Fruit fly (Drosophila melanogaster): ENCODE measurements around the gene CG4645.

Gene CG4645

dm6 chrX:12905014-12905900, 4.5 kb upstream of the CG4645 start (continued):
- TF ChIP-seq CG15336 (GFP tag; IDR thresholded peaks at IDR 0.05) (peak; percentile 78), Eip75B (GFP tag; optimal IDR thresholded peaks at IDR 0.05) (peak; percentile 47), Sox15 (GFP tag; optimal IDR thresholded peaks at IDR 0.05) (no peak), lz (GFP tag; optimal IDR thresholded peaks at IDR 0.05) (peak; percentile 4), Sox14 (GFP tag; optimal IDR thresholded peaks at IDR 0.05) (peak; percentile 11), CG10669 (GFP tag; optimal IDR thresholded peaks at IDR 0.05) (peak; percentile 23), esn (GFP tag; optimal IDR thresholded peaks at IDR 0.05) (peak; percentile 49), Eip78C (GFP tag) (peak; percentile 88), CG34406 (GFP tag; optimal IDR thresholded peaks at IDR 0.05) (peak; percentile 44), CG11294 (GFP tag; IDR thresholded peaks at IDR 0.05) (no peak; the same call in 1 of the 2 replicates), CG8319 (GFP tag; optimal IDR thresholded peaks at IDR 0.05) (peak; percentile 10), CG32006 (GFP tag; optimal IDR thresholded peaks at IDR 0.05) (peak; percentile 65), CG8632 (GFP tag; optimal IDR thresholded peaks at IDR 0.05) (peak; percentile 51), CG8119 (GFP tag; IDR thresholded peaks at IDR 0.05) (peak; percentile 72), spab (GFP tag; optimal IDR thresholded peaks at IDR 0.05) (no peak), CG6163 (GFP tag; IDR thresholded peaks at IDR 0.05) (peak; percentile 68; the same call in 2 of the 3 replicates), CG6792 (GFP tag; optimal IDR thresholded peaks at IDR 0.05) (peak; percentile 16), Hr4 (GFP tag; optimal IDR thresholded peaks at IDR 0.05) (peak; percentile 68), Smox (GFP tag; optimal IDR thresholded peaks at IDR 0.05) (no peak), Eip93F (GFP tag; optimal IDR thresholded peaks at IDR 0.05) (no peak), net (GFP tag; optimal IDR thresholded peaks at IDR 0.05) (peak; percentile 57), dac (GFP tag; optimal IDR thresholded peaks at IDR 0.05) (no peak), CG11762 (GFP tag; optimal IDR thresholded peaks at IDR 0.05; ENCODE audit: insufficient read depth) (no peak), OdsH (GFP tag; optimal IDR thresholded peaks at IDR 0.05) (peak; percentile 51), cyc (GFP tag; optimal IDR thresholded peaks at IDR 0.05) (no peak), CG3032 (tag; optimal IDR thresholded peaks at IDR 0.05) (peak; percentile 23), achi (GFP tag; optimal IDR thresholded peaks at IDR 0.05) (peak; percentile 22), CG31627 (GFP tag; optimal IDR thresholded peaks at IDR 0.05) (no peak), CG10631 (GFP tag; optimal IDR thresholded peaks at IDR 0.05) (peak; percentile 16), Gug (GFP tag; IDR thresholded peaks at IDR 0.05) (peak; percentile 37; the same call in 1 of the 2 replicates), Blimp-1 (GFP tag; optimal IDR thresholded peaks at IDR 0.05) (peak; percentile 33), CG7368 (GFP tag; optimal IDR thresholded peaks at IDR 0.05) (peak; percentile 30), ss (GFP tag; optimal IDR thresholded peaks at IDR 0.05) (peak; percentile 64 to 84), CG3919 (GFP tag; optimal IDR thresholded peaks at IDR 0.05) (peak; percentile 40), fd59A (GFP tag; optimal IDR thresholded peaks at IDR 0.05) (no peak)

dm6 chrX:12905901-12906689, 3.7 kb upstream of the CG4645 start, which contains the start of gene CG4404:
Gene CG4404, minus strand, starts transcription at chrX:12906018.
- TF ChIP-seq esn (GFP tag; optimal IDR thresholded peaks at IDR 0.05) (no peak), Eip78C (GFP tag) (peak; percentile 66), CG8319 (GFP tag; optimal IDR thresholded peaks at IDR 0.05) (no peak), CG6854 (GFP tag; optimal IDR thresholded peaks at IDR 0.05) (no peak), Eip75B (GFP tag; optimal IDR thresholded peaks at IDR 0.05) (no peak), achi (GFP tag; optimal IDR thresholded peaks at IDR 0.05) (peak; percentile 11), ss (GFP tag; optimal IDR thresholded peaks at IDR 0.05) (no peak), fd85E (GFP tag; optimal IDR thresholded peaks at IDR 0.05) (no peak), CG32006 (GFP tag; optimal IDR thresholded peaks at IDR 0.05) (peak; percentile 70), pdm3 (GFP tag; optimal IDR thresholded peaks at IDR 0.05) (no peak), Lpt (GFP tag; optimal IDR thresholded peaks at IDR 0.05) (no peak), CG6792 (GFP tag; optimal IDR thresholded peaks at IDR 0.05) (no peak), Hr38 (GFP tag; optimal IDR thresholded peaks at IDR 0.05) (no peak), Ets21C (GFP tag; optimal IDR thresholded peaks at IDR 0.05) (no peak), svp (GFP tag) (no peak), vri (GFP tag; optimal IDR thresholded peaks at IDR 0.05) (no peak), OdsH (GFP tag; optimal IDR thresholded peaks at IDR 0.05) (peak; percentile 28), CG15336 (GFP tag; IDR thresholded peaks at IDR 0.05) (peak; percentile 51), Blimp-1 (GFP tag; optimal IDR thresholded peaks at IDR 0.05) (no peak), CG3032 (tag; optimal IDR thresholded peaks at IDR 0.05) (no peak), lz (GFP tag; optimal IDR thresholded peaks at IDR 0.05) (no peak), CG10631 (GFP tag; optimal IDR thresholded peaks at IDR 0.05) (no peak), CG11762 (GFP tag; optimal IDR thresholded peaks at IDR 0.05; ENCODE audit: insufficient read depth) (no peak), salr (GFP tag; optimal IDR thresholded peaks at IDR 0.05) (peak in 1 of 2 experiments; percentile 37), Eip93F (GFP tag; optimal IDR thresholded peaks at IDR 0.05) (no peak), CG9139 (GFP tag; optimal IDR thresholded peaks at IDR 0.05) (no peak), CG11902 (GFP tag; optimal IDR thresholded peaks at IDR 0.05) (no peak)
